Fruit fly (Drosophila melanogaster): Measurements from ENCODE around the gene CG3407.

- TF ChIP-seq CG13287 (GFP tag; IDR thresholded peaks at IDR 0.05; ENCODE audit: partially characterized antibody) (no peak), en (GFP tag; optimal IDR thresholded peaks at IDR 0.05) (no peak), nau (GFP tag; optimal IDR thresholded peaks at IDR 0.05) (no peak), Rfx (GFP tag; IDR thresholded peaks at IDR 0.05) (no peak)
Measured at dm6 chr2L:3780587-3780986, 32.6 kb downstream of the CG3407 start.

Data from whole organism, embryonic.